Worm (Caenorhabditis elegans) whole organism, L4 larva: ENCODE measurements around the gene srbc-58.

Source experiments
- F10B5.3 ChIP-seq: sonication (generic microtip); optimal IDR thresholded peaks from 2 replicates; lab custom pipeline; 2016; ENCODE audit warnings: mild to moderate bottlenecking, missing genetic modification characterization, missing compliant biosample characterization
- F26F4.8 ChIP-seq: fragments of 200-800 bp; sonication (Bioruptor generic); conservative IDR thresholded peaks from 2 replicates; pipeline ENCODE4 v1.3.6; 2022; ENCODE audit warnings: missing genetic modification characterization, missing compliant biosample characterization
- F37D6.2 ChIP-seq: sonication (generic microtip); optimal IDR thresholded peaks from 2 replicates; lab custom pipeline; 2016; ENCODE audit warnings: mild to moderate bottlenecking, missing genetic modification characterization, missing compliant biosample characterization
- F44E2.7 ChIP-seq: fragments of 200-800 bp; sonication (Bioruptor generic); IDR thresholded peaks from 2 replicates; pipeline ENCODE4 v2.1.2; 2022; ENCODE audit warnings: missing genetic modification characterization, missing compliant biosample characterization
- F49E8.2 ChIP-seq: sonication (generic microtip); optimal IDR thresholded peaks from 2 replicates; lab custom pipeline; 2016; ENCODE audit warnings: missing compliant biosample characterization, mild to moderate bottlenecking, missing genetic modification characterization, borderline replicate concordance
- T26A8.4 ChIP-seq: fragments of 200-800 bp; sonication (Bioruptor generic); IDR thresholded peaks from 2 replicates; pipeline ENCODE4 v1.3.6; 2022; ENCODE audit warnings: missing genetic modification characterization, missing compliant biosample characterization
- Y105C5A.15 ChIP-seq: fragments of 200-800 bp; sonication (Bioruptor generic); IDR thresholded peaks from 2 replicates; pipeline ENCODE4 v1.3.6; 2022; ENCODE audit warnings: missing genetic modification characterization, missing compliant biosample characterization
- Y48G9A.11 ChIP-seq: fragments of 200-800 bp; sonication (Bioruptor generic); IDR thresholded peaks from 2 replicates; pipeline ENCODE4 v1.3.6; 2022; ENCODE audit warnings: missing genetic modification reagents, missing genetic modification characterization, missing compliant biosample characterization
- Y5F2A.4 ChIP-seq: fragments of 200-800 bp; sonication (Bioruptor generic); optimal IDR thresholded peaks from 2 replicates; lab custom pipeline; 2018; ENCODE audit warnings: mild to moderate bottlenecking, missing genetic modification characterization, missing compliant biosample characterization
- Y75B8A.6 ChIP-seq: fragments of 200-800 bp; sonication (Bioruptor generic); IDR thresholded peaks from 2 replicates; pipeline ENCODE4 v1.3.6; 2022; ENCODE audit warnings: missing genetic modification reagents, missing genetic modification characterization, missing compliant biosample characterization
- ZK337.2 ChIP-seq: fragments of 200-800 bp; sonication (Bioruptor generic); IDR thresholded peaks from 2 replicates; pipeline ENCODE4 v1.3.6; 2022; ENCODE audit warnings: missing genetic modification reagents, missing genetic modification characterization, missing compliant biosample characterization
- aha-1 ChIP-seq: fragments of 150-350 bp; peaks from one replicate; lab custom pipeline; 2014; ENCODE audit warnings: missing biosample characterization, missing genetic modification characterization
- arid-1 ChIP-seq: fragments of 200-800 bp; sonication (Bioruptor generic); conservative IDR thresholded peaks from 2 replicates; pipeline ENCODE4 v1.3.6; 2022; ENCODE audit warnings: missing genetic modification reagents, missing genetic modification characterization, missing compliant biosample characterization
- ceh-28 ChIP-seq: fragments of 150-350 bp; optimal IDR thresholded peaks from 2 replicates; lab custom pipeline; 2014; ENCODE audit warnings: missing biosample characterization, missing genetic modification reagents, missing genetic modification characterization
- ceh-62 ChIP-seq: sonication (generic microtip); optimal IDR thresholded peaks from 2 replicates; lab custom pipeline; 2017; ENCODE audit warnings: missing biosample characterization, missing genetic modification characterization
- ctbp-1 ChIP-seq: fragments of 200-800 bp; sonication (Bioruptor generic); IDR thresholded peaks from 2 replicates; pipeline ENCODE4 v1.3.6; 2022; ENCODE audit warnings: missing genetic modification reagents, missing genetic modification characterization, missing compliant biosample characterization
- daf-19 ChIP-seq: fragments of 200-800 bp; sonication (Bioruptor generic); conservative IDR thresholded peaks from 2 replicates; pipeline ENCODE4 v1.3.6; 2022; ENCODE audit warnings: missing genetic modification characterization, missing compliant biosample characterization
- dmd-8 ChIP-seq: fragments of 200-800 bp; sonication (Bioruptor generic); IDR thresholded peaks from 2 replicates; pipeline ENCODE4 v1.3.6; 2022; ENCODE audit warnings: missing genetic modification characterization, missing compliant biosample characterization
- egl-27 ChIP-seq: sonication (generic microtip); optimal IDR thresholded peaks from 3 replicates; lab custom pipeline; 2017; ENCODE audit warnings: missing biosample characterization, missing genetic modification reagents, missing genetic modification characterization
- egl-43 ChIP-seq: fragments of 200-800 bp; sonication (Bioruptor generic); IDR thresholded peaks from 2 replicates; pipeline ENCODE4 v1.3.6; 2022; ENCODE audit warnings: missing genetic modification reagents, missing genetic modification characterization, missing compliant biosample characterization
- gei-8 ChIP-seq: fragments of 200-800 bp; sonication (Bioruptor generic); optimal IDR thresholded peaks from 2 replicates; lab custom pipeline; 2018; ENCODE audit warnings: mild to moderate bottlenecking, missing genetic modification characterization, missing compliant biosample characterization
- hif-1 ChIP-seq, 2 experiments: sonication (generic microtip); optimal IDR thresholded peaks; 2 replicates each; lab custom pipeline; 2016 to 2017; ENCODE audit warnings: missing compliant biosample characterization in 2 of 2, missing genetic modification characterization in 2 of 2, missing genetic modification reagents in 2 of 2, missing genotype in 2 of 2, mild to moderate bottlenecking in 1 of 2
- hlh-30 ChIP-seq: sonication (generic microtip); optimal IDR thresholded peaks from 2 replicates; lab custom pipeline; 2017; ENCODE audit warnings: antibody characterized with exemption, mild to moderate bottlenecking, missing genetic modification characterization, missing compliant biosample characterization; ENCODE audit not compliant: insufficient read depth
- jun-1 ChIP-seq: fragments of 150-350 bp; optimal IDR thresholded peaks from 2 replicates; lab custom pipeline; 2014; ENCODE audit warnings: missing biosample characterization, missing genetic modification reagents, missing genetic modification characterization
- lim-7 ChIP-seq: fragments of 200-800 bp; sonication (Bioruptor generic); IDR thresholded peaks from 2 replicates; pipeline ENCODE4 v1.3.6; 2022; ENCODE audit warnings: missing genetic modification characterization, missing compliant biosample characterization
- lin-1 ChIP-seq: fragments of 200-800 bp; sonication (Bioruptor generic); IDR thresholded peaks from 2 replicates; pipeline ENCODE4 v1.3.6; 2022; ENCODE audit warnings: missing genetic modification reagents, missing genetic modification characterization, missing compliant biosample characterization
- lin-13 ChIP-seq: fragments of 150-350 bp; optimal IDR thresholded peaks from 2 replicates; lab custom pipeline; 2014; ENCODE audit warnings: missing biosample characterization, missing genetic modification reagents, missing genetic modification characterization
- lin-15B ChIP-seq: fragments of 150-350 bp; sonication (generic microtip); optimal IDR thresholded peaks from 3 replicates; lab custom pipeline; 2014; ENCODE audit warnings: missing biosample characterization, missing genetic modification characterization
- lin-29 ChIP-seq: fragments of 200-800 bp; sonication (Bioruptor generic); IDR thresholded peaks from 2 replicates; pipeline ENCODE4 v1.3.6; 2022; ENCODE audit warnings: missing genetic modification reagents, missing genetic modification characterization, missing compliant biosample characterization
- madf-5 ChIP-seq, 2 experiments: fragments of 200-800 bp; sonication (Bioruptor generic); IDR thresholded peaks; 2 replicates each; pipeline ENCODE4 v1.3.6; 2022; ENCODE audit warnings: missing compliant biosample characterization in 2 of 2, missing genetic modification characterization in 2 of 2
- madf-9 ChIP-seq: fragments of 200-800 bp; sonication (Bioruptor generic); conservative IDR thresholded peaks from 2 replicates; pipeline ENCODE4 v1.3.6; 2022; ENCODE audit warnings: missing genetic modification reagents, missing genetic modification characterization, missing compliant biosample characterization
- mdl-1 ChIP-seq, 2 experiments: fragments of 150-350 bp in 1 of 2; sonication (generic microtip) in 1 of 2; optimal IDR thresholded peaks; 2 replicates each; lab custom pipeline; 2014 to 2017; ENCODE audit warnings: missing biosample characterization in 2 of 2, missing genetic modification characterization in 2 of 2
- mdt-29 ChIP-seq: fragments of 200-800 bp; sonication (Bioruptor generic); IDR thresholded peaks from 2 replicates; pipeline ENCODE4 v1.3.6; 2022; ENCODE audit warnings: missing genetic modification reagents, missing genetic modification characterization, missing compliant biosample characterization
- nhr-111 ChIP-seq: fragments of 200-800 bp; sonication (Bioruptor generic); optimal IDR thresholded peaks from 2 replicates; lab custom pipeline; 2018; ENCODE audit warnings: mild to moderate bottlenecking, missing genetic modification characterization, missing compliant biosample characterization
- nhr-237 ChIP-seq: sonication (generic microtip); optimal IDR thresholded peaks from 2 replicates; lab custom pipeline; 2017; ENCODE audit warnings: missing biosample characterization, missing genetic modification characterization
- nhr-25 ChIP-seq: sonication (generic microtip); optimal IDR thresholded peaks from 2 replicates; lab custom pipeline; 2017; ENCODE audit warnings: missing genetic modification characterization, mild to moderate bottlenecking, missing compliant biosample characterization, antibody characterized with exemption, moderate library complexity, borderline replicate concordance; ENCODE audit not compliant: insufficient read depth
- nhr-6 ChIP-seq: fragments of 150-350 bp; optimal IDR thresholded peaks from 2 replicates; lab custom pipeline; 2014; ENCODE audit warnings: missing biosample characterization, missing genetic modification characterization
- nhr-76 ChIP-seq: fragments of 150-350 bp; optimal IDR thresholded peaks from 2 replicates; lab custom pipeline; 2014; ENCODE audit warnings: missing biosample characterization, missing genetic modification characterization
- pha-4 ChIP-seq, 2 experiments: fragments of 150-350 bp in 1 of 2; fragments of 200-800 bp in 1 of 2; sonication (Bioruptor generic) in 1 of 2; IDR thresholded peaks in 1 of 2; optimal IDR thresholded peaks in 1 of 2; 2 replicates each; pipeline versions ENCODE4 v1.3.6 to Lab custom; 2014 to 2022; ENCODE audit warnings: missing genetic modification characterization in 2 of 2, missing genetic modification reagents in 2 of 2, missing biosample characterization in 1 of 2, missing compliant biosample characterization in 1 of 2
- php-3 ChIP-seq: fragments of 200-800 bp; sonication (Bioruptor generic); IDR thresholded peaks from 2 replicates; pipeline ENCODE4 v1.3.6; 2022; ENCODE audit warnings: missing genetic modification reagents, missing genetic modification characterization, missing compliant biosample characterization
- pqm-1 ChIP-seq: sonication (generic microtip); optimal IDR thresholded peaks from 2 replicates; lab custom pipeline; 2017; ENCODE audit warnings: missing biosample characterization, missing genetic modification characterization
- sdz-12 ChIP-seq: fragments of 200-800 bp; sonication (Bioruptor generic); optimal IDR thresholded peaks from 2 replicates; lab custom pipeline; 2018; ENCODE audit warnings: mild to moderate bottlenecking, missing genetic modification characterization, missing compliant biosample characterization
- spr-1 ChIP-seq: sonication (generic microtip); optimal IDR thresholded peaks from 2 replicates; lab custom pipeline; 2016; ENCODE audit warnings: mild to moderate bottlenecking, missing genetic modification characterization, missing compliant biosample characterization
- tag-97 ChIP-seq: fragments of 200-800 bp; sonication (Bioruptor generic); IDR thresholded peaks from 2 replicates; pipeline ENCODE4 v1.3.6; 2022; ENCODE audit warnings: missing genetic modification characterization, missing compliant biosample characterization
- tra-1 ChIP-seq: fragments of 200-800 bp; sonication (Bioruptor generic); IDR thresholded peaks from 2 replicates; pipeline ENCODE4 v1.3.6; 2022; ENCODE audit warnings: missing genetic modification reagents, missing genetic modification characterization, missing compliant biosample characterization
- vab-7 ChIP-seq: fragments of 200-800 bp; sonication (Bioruptor generic); IDR thresholded peaks from 2 replicates; pipeline ENCODE4 v1.3.6; 2022; ENCODE audit warnings: missing genetic modification reagents, missing genetic modification characterization, missing compliant biosample characterization
- zag-1 ChIP-seq: fragments of 150-350 bp; optimal IDR thresholded peaks from 2 replicates; lab custom pipeline; 2014; ENCODE audit warnings: missing biosample characterization, missing genetic modification characterization
- zfp-3 ChIP-seq: fragments of 200-800 bp; sonication (Bioruptor generic); conservative IDR thresholded peaks from 2 replicates; pipeline ENCODE4 v1.3.6; 2022; ENCODE audit warnings: missing genetic modification reagents, missing genetic modification characterization, missing compliant biosample characterization
- zip-11 ChIP-seq: fragments of 200-800 bp; sonication (Bioruptor generic); IDR thresholded peaks from 2 replicates; pipeline ENCODE4 v1.3.6; 2022; ENCODE audit warnings: missing genetic modification characterization, missing compliant biosample characterization
- zip-2 ChIP-seq: fragments of 150-350 bp; optimal IDR thresholded peaks from 2 replicates; lab custom pipeline; 2014; ENCODE audit warnings: missing biosample characterization, missing genetic modification characterization
- ztf-7 ChIP-seq: fragments of 150-350 bp; optimal IDR thresholded peaks from 2 replicates; lab custom pipeline; 2014; ENCODE audit warnings: missing biosample characterization, missing genetic modification characterization

Gene srbc-58

DNA sequence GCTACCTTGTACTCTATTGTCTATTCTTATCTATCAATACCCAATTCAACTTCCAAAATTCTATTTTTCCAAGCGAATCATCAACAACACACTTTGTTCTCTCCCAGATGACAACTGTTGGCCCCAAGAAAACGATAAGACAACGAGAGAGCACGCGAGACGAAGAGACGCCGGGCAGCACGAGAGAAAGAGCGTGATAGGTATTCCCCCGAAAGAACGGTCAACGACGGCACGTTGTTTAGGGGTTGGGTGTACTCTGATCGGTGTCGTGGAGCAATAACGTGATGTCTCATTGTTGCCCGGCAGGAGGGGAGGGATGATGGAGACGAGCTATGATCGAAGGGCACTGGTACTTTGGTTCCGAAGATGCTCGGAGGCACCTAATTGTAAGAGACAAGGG lies 43.5 kb upstream of the srbc-58 start:
- TF ChIP-seq zag-1: no peak
- no peak for TF ChIP-seq Y48G9A.11 (GFP tag; lab: Robert Waterston, UW)
- peak; percentile 64 for TF ChIP-seq jun-1 (tag; lab: Kevin White, UChicago)
- no peak for TF ChIP-seq Y105C5A.15 (GFP tag; lab: Robert Waterston, UW)
- TF ChIP-seq lin-15B (tag; lab: Kevin White, UChicago): no peak
- TF ChIP-seq egl-43: peak; percentile 65; the same call in 1 of the 2 replicates
- peak; percentile 98 to 99 for TF ChIP-seq mdl-1 (tag; optimal IDR thresholded peaks at IDR 0.05; lab: Kevin White, UChicago)
- TF ChIP-seq F10B5.3 (tag; lab: Kevin White, UChicago): no peak
- peak; percentile 98 for TF ChIP-seq mdt-29
- TF ChIP-seq hif-1 (tag; optimal IDR thresholded peaks at IDR 0.05; lab: Kevin White, UChicago): peak; percentile 63 to 88
- TF ChIP-seq nhr-76 (tag; lab: Kevin White, UChicago): no peak
- TF ChIP-seq hlh-30: peak; percentile 98
- TF ChIP-seq nhr-25: no peak
- peak; percentile 80 for TF ChIP-seq pha-4 (GFP tag; IDR thresholded peaks at IDR 0.05; lab: Robert Waterston, UW)
- no peak for TF ChIP-seq pha-4 (tag; optimal IDR thresholded peaks at IDR 0.05; lab: Kevin White, UChicago)
- no peak for TF ChIP-seq vab-7 (GFP tag; lab: Robert Waterston, UW)
- no peak for TF ChIP-seq F49E8.2 (tag; lab: Kevin White, UChicago)
- peak; percentile 56 for TF ChIP-seq spr-1 (tag; lab: Kevin White, UChicago)
- TF ChIP-seq ceh-62 (tag; lab: Kevin White, UChicago): no peak
- peak; percentile 88 for TF ChIP-seq gei-8 (GFP tag; lab: Kevin White, UChicago)
- peak; percentile 92 for TF ChIP-seq php-3
- TF ChIP-seq madf-5 (GFP tag; IDR thresholded peaks at IDR 0.05; lab: Robert Waterston, UW): no peak
- no peak for TF ChIP-seq daf-19 (GFP tag; lab: Robert Waterston, UW)
- TF ChIP-seq dmd-8 (GFP tag; lab: Robert Waterston, UW): no peak
- peak; percentile 13 for TF ChIP-seq sdz-12 (GFP tag; lab: Kevin White, UChicago)
- no peak for TF ChIP-seq egl-27 (tag; lab: Kevin White, UChicago)
- TF ChIP-seq arid-1 (GFP tag; lab: Robert Waterston, UW): no peak
- TF ChIP-seq Y5F2A.4 (GFP tag; lab: Kevin White, UChicago): no peak
- TF ChIP-seq F26F4.8: no peak
- TF ChIP-seq Y75B8A.6 (GFP tag; lab: Robert Waterston, UW): peak; percentile 84; the same call in 1 of the 2 replicates
- TF ChIP-seq nhr-237 (tag; lab: Kevin White, UChicago): no peak
- TF ChIP-seq F44E2.7 (GFP tag; lab: Robert Waterston, UW): no peak
- no peak for TF ChIP-seq zip-11 (GFP tag; lab: Robert Waterston, UW)
- peak; percentile 88 for TF ChIP-seq zfp-3
- no peak for TF ChIP-seq tag-97 (GFP tag; lab: Robert Waterston, UW)
- no peak for TF ChIP-seq lin-29 (GFP tag; lab: Robert Waterston, UW)
- peak; percentile 34; the same call in 1 of the 2 replicates for TF ChIP-seq madf-9 (GFP tag; lab: Robert Waterston, UW)
- no peak for TF ChIP-seq F37D6.2 (tag; lab: Kevin White, UChicago)
- peak; percentile 94 for TF ChIP-seq tra-1
- peak; percentile 37 for TF ChIP-seq zip-2 (tag; lab: Kevin White, UChicago)
- peak; percentile 70 for TF ChIP-seq pqm-1 (tag; lab: Kevin White, UChicago)
- peak; percentile 80 for TF ChIP-seq lin-1
- TF ChIP-seq ztf-7: no peak
- peak; percentile 78 for TF ChIP-seq nhr-6
- peak; percentile 89 for TF ChIP-seq T26A8.4 (GFP tag; lab: Robert Waterston, UW)
- no peak for TF ChIP-seq ZK337.2 (GFP tag; lab: Robert Waterston, UW)
- TF ChIP-seq ctbp-1 (GFP tag; lab: Robert Waterston, UW): peak; percentile 65; the same call in 1 of the 2 replicates
- TF ChIP-seq ceh-28 (tag; lab: Kevin White, UChicago): no peak
- TF ChIP-seq lin-13 (GFP tag; lab: Kevin White, UChicago): no peak
- TF ChIP-seq lim-7: no peak
- peak; percentile 12 for TF ChIP-seq nhr-111 (GFP tag; lab: Kevin White, UChicago)
- TF ChIP-seq aha-1 (tag; lab: Kevin White, UChicago): peak; percentile 97
